Worm (Caenorhabditis elegans) whole organism, L4 larva: ENCODE data around the gene unc-6.

Source experiments
- D1046.2 ChIP-seq: fragments of 200-800 bp; sonication (Bioruptor generic); IDR thresholded peaks from 2 replicates; pipeline ENCODE4 v1.3.6; 2022; ENCODE audit warnings: missing genetic modification characterization, missing compliant biosample characterization
- F37D6.2 ChIP-seq: sonication (generic microtip); optimal IDR thresholded peaks from 2 replicates; lab custom pipeline; 2016; ENCODE audit warnings: mild to moderate bottlenecking, missing genetic modification characterization, missing compliant biosample characterization
- R02D3.7 ChIP-seq: fragments of 150-350 bp; sonication (generic microtip); optimal IDR thresholded peaks from 3 replicates; lab custom pipeline; 2014; ENCODE audit warnings: missing biosample characterization, missing genetic modification characterization
- Y48G9A.11 ChIP-seq: fragments of 200-800 bp; sonication (Bioruptor generic); IDR thresholded peaks from 2 replicates; pipeline ENCODE4 v1.3.6; 2022; ENCODE audit warnings: missing genetic modification reagents, missing genetic modification characterization, missing compliant biosample characterization
- ZK546.5 ChIP-seq, 2 experiments: sonication (generic microtip); optimal IDR thresholded peaks; 2 replicates each; lab custom pipeline; 2017; ENCODE audit warnings: missing biosample characterization in 2 of 2, missing genetic modification characterization in 2 of 2
- ama-1 ChIP-seq: fragments of 150-350 bp; optimal IDR thresholded peaks from 2 replicates; lab custom pipeline; 2014; ENCODE audit warnings: inconsistent platforms, mixed read lengths
- attf-4 ChIP-seq: sonication (generic microtip); optimal IDR thresholded peaks from 3 replicates; lab custom pipeline; 2017; ENCODE audit warnings: missing biosample characterization, missing genetic modification characterization
- ceh-20 ChIP-seq: fragments of 200-800 bp; sonication (Bioruptor generic); IDR thresholded peaks from 2 replicates; pipeline ENCODE4 v1.3.6; 2022; ENCODE audit warnings: missing genetic modification reagents, missing genetic modification characterization, missing compliant biosample characterization
- cey-2 ChIP-seq: sonication (generic microtip); optimal IDR thresholded peaks from 3 replicates; lab custom pipeline; 2017; ENCODE audit warnings: missing genetic modification characterization, mild to moderate bottlenecking, missing compliant biosample characterization, antibody characterized with exemption, borderline replicate concordance; ENCODE audit not compliant: insufficient read depth
- ctbp-1 ChIP-seq: fragments of 200-800 bp; sonication (Bioruptor generic); IDR thresholded peaks from 2 replicates; pipeline ENCODE4 v1.3.6; 2022; ENCODE audit warnings: missing genetic modification reagents, missing genetic modification characterization, missing compliant biosample characterization
- daf-12 ChIP-seq: fragments of 150-350 bp; optimal IDR thresholded peaks from 2 replicates; lab custom pipeline; 2014; ENCODE audit warnings: missing biosample characterization, missing genetic modification reagents, missing genetic modification characterization
- daf-16 ChIP-seq, 3 experiments: sonication (generic microtip); optimal IDR thresholded peaks; 2 replicates each; lab custom pipeline; 2016 to 2017; ENCODE audit warnings: missing genetic modification characterization in 3 of 3, missing genetic modification reagents in 3 of 3, mild to moderate bottlenecking in 2 of 3, missing compliant biosample characterization in 2 of 3, missing biosample characterization in 1 of 3, moderate library complexity in 1 of 3
- daf-8 ChIP-seq: fragments of 200-800 bp; sonication (Bioruptor generic); IDR thresholded peaks from 2 replicates; pipeline ENCODE4 v1.3.6; 2022; ENCODE audit warnings: missing genetic modification characterization, missing compliant biosample characterization
- dmd-6 ChIP-seq: fragments of 200-800 bp; sonication (Bioruptor generic); IDR thresholded peaks from 2 replicates; pipeline ENCODE4 v1.3.6; 2022; ENCODE audit warnings: missing genetic modification reagents, missing genetic modification characterization, missing compliant biosample characterization
- dmd-8 ChIP-seq: fragments of 200-800 bp; sonication (Bioruptor generic); IDR thresholded peaks from 2 replicates; pipeline ENCODE4 v1.3.6; 2022; ENCODE audit warnings: missing genetic modification characterization, missing compliant biosample characterization
- duxl-1 ChIP-seq: sonication (generic microtip); optimal IDR thresholded peaks from 2 replicates; lab custom pipeline; 2016; ENCODE audit warnings: mild to moderate bottlenecking, missing genetic modification characterization, moderate library complexity, missing compliant biosample characterization; ENCODE audit not compliant: poor library complexity
- dve-1 ChIP-seq: sonication (generic microtip); optimal IDR thresholded peaks from 2 replicates; lab custom pipeline; 2017; ENCODE audit warnings: antibody characterized with exemption, mild to moderate bottlenecking, missing genetic modification characterization, missing compliant biosample characterization; ENCODE audit not compliant: insufficient read depth
- fkh-10 ChIP-seq: fragments of 150-350 bp; optimal IDR thresholded peaks from 2 replicates; lab custom pipeline; 2014; ENCODE audit warnings: missing biosample characterization, missing genetic modification reagents, missing genetic modification characterization
- hlh-30 ChIP-seq: sonication (generic microtip); optimal IDR thresholded peaks from 2 replicates; lab custom pipeline; 2017; ENCODE audit warnings: antibody characterized with exemption, mild to moderate bottlenecking, missing genetic modification characterization, missing compliant biosample characterization; ENCODE audit not compliant: insufficient read depth
- lin-15B ChIP-seq: fragments of 150-350 bp; sonication (generic microtip); optimal IDR thresholded peaks from 3 replicates; lab custom pipeline; 2014; ENCODE audit warnings: missing biosample characterization, missing genetic modification characterization
- lin-29 ChIP-seq: fragments of 200-800 bp; sonication (Bioruptor generic); IDR thresholded peaks from 2 replicates; pipeline ENCODE4 v1.3.6; 2022; ENCODE audit warnings: missing genetic modification reagents, missing genetic modification characterization, missing compliant biosample characterization
- lir-3 ChIP-seq: sonication (generic microtip); optimal IDR thresholded peaks from 2 replicates; lab custom pipeline; 2016; ENCODE audit warnings: mild to moderate bottlenecking, missing genetic modification characterization, missing compliant biosample characterization
- mes-2 ChIP-seq: sonication (generic microtip); optimal IDR thresholded peaks from 2 replicates; lab custom pipeline; 2016; ENCODE audit warnings: missing genotype, mild to moderate bottlenecking, missing genetic modification characterization, missing compliant biosample characterization; ENCODE audit not compliant: poor library complexity, severe bottlenecking
- nhr-102 ChIP-seq: sonication (generic microtip); optimal IDR thresholded peaks from 2 replicates; lab custom pipeline; 2016; ENCODE audit warnings: mild to moderate bottlenecking, missing genetic modification characterization, moderate library complexity, missing compliant biosample characterization
- nhr-11 ChIP-seq: fragments of 150-350 bp; optimal IDR thresholded peaks from 2 replicates; lab custom pipeline; 2014; ENCODE audit warnings: missing biosample characterization, missing genetic modification characterization
- nhr-111 ChIP-seq: fragments of 200-800 bp; sonication (Bioruptor generic); optimal IDR thresholded peaks from 2 replicates; lab custom pipeline; 2018; ENCODE audit warnings: mild to moderate bottlenecking, missing genetic modification characterization, missing compliant biosample characterization
- nhr-25 ChIP-seq: sonication (generic microtip); optimal IDR thresholded peaks from 2 replicates; lab custom pipeline; 2017; ENCODE audit warnings: missing genetic modification characterization, mild to moderate bottlenecking, missing compliant biosample characterization, antibody characterized with exemption, moderate library complexity, borderline replicate concordance; ENCODE audit not compliant: insufficient read depth
- nhr-41 ChIP-seq: fragments of 200-800 bp; sonication (Bioruptor generic); IDR thresholded peaks from 2 replicates; pipeline ENCODE4 v1.3.6; 2022; ENCODE audit warnings: missing genetic modification reagents, missing genetic modification characterization, missing compliant biosample characterization
- nhr-48 ChIP-seq: sonication (generic microtip); optimal IDR thresholded peaks from 2 replicates; lab custom pipeline; 2016; ENCODE audit warnings: mild to moderate bottlenecking, missing genetic modification characterization, missing compliant biosample characterization
- set-16 ChIP-seq: fragments of 200-800 bp; sonication (Bioruptor generic); IDR thresholded peaks from 2 replicates; pipeline ENCODE4 v1.3.6; 2022; ENCODE audit warnings: missing genetic modification reagents, missing genetic modification characterization, missing compliant biosample characterization
- tag-97 ChIP-seq: fragments of 200-800 bp; sonication (Bioruptor generic); IDR thresholded peaks from 2 replicates; pipeline ENCODE4 v1.3.6; 2022; ENCODE audit warnings: missing genetic modification characterization, missing compliant biosample characterization
- unc-62 ChIP-seq, 3 experiments: fragments of 150-350 bp in 1 of 3; sonication (generic microtip); optimal IDR thresholded peaks in 2 of 3; peaks in 1 of 3; 1 replicate in 1 of 3; 2 replicates in 2 of 3; lab custom pipeline; 2014 to 2017; ENCODE audit warnings: missing biosample characterization in 3 of 3, missing genetic modification characterization in 3 of 3, missing genetic modification reagents in 3 of 3, missing genotype in 1 of 3
- vab-7 ChIP-seq: fragments of 200-800 bp; sonication (Bioruptor generic); IDR thresholded peaks from 2 replicates; pipeline ENCODE4 v1.3.6; 2022; ENCODE audit warnings: missing genetic modification reagents, missing genetic modification characterization, missing compliant biosample characterization
- zfp-3 ChIP-seq: fragments of 200-800 bp; sonication (Bioruptor generic); conservative IDR thresholded peaks from 2 replicates; pipeline ENCODE4 v1.3.6; 2022; ENCODE audit warnings: missing genetic modification reagents, missing genetic modification characterization, missing compliant biosample characterization
- zip-11 ChIP-seq: fragments of 200-800 bp; sonication (Bioruptor generic); IDR thresholded peaks from 2 replicates; pipeline ENCODE4 v1.3.6; 2022; ENCODE audit warnings: missing genetic modification characterization, missing compliant biosample characterization
- ztf-11 ChIP-seq: fragments of 150-350 bp; optimal IDR thresholded peaks from 2 replicates; lab custom pipeline; 2014; ENCODE audit warnings: missing biosample characterization, missing genetic modification characterization

Gene unc-6

DNA sequence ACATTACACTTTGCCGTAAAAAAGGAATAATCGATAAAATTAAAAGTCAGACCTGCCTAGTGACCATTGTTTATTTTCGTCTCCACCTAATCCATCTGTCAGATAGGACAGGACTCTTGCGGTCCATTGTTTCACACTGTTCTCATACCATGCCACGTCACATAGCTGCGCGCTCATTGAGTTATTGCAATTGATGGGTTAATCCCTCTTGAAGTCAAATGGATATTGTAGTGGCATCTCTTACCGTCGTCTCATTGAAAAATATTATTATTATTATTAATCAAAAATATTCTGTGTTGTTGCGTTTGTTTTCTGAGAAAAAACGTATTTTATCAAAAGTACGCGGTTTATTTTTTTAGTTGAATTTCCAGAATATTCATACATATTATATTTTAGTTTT is 1.3 kb upstream of the unc-6 start:
- TF ChIP-seq unc-62 (GFP tag; optimal IDR thresholded peaks at IDR 0.05 in 1 of 2; lab: Kevin White, UChicago) = peak in 1 of 2 experiments; percentile 63
- TF ChIP-seq unc-62 (tag; optimal IDR thresholded peaks at IDR 0.05; lab: Kevin White, UChicago) = no peak
- no peak for TF ChIP-seq mes-2 (tag; lab: Kevin White, UChicago)
- no peak for TF ChIP-seq R02D3.7 (tag; lab: Kevin White, UChicago)
- no peak for TF ChIP-seq ztf-11
- TF ChIP-seq nhr-41 (GFP tag; lab: Robert Waterston, UW) = no peak
- no peak for TF ChIP-seq duxl-1
- TF ChIP-seq nhr-102 (tag; lab: Kevin White, UChicago) = no peak
- no peak for TF ChIP-seq hlh-30 (tag; lab: Kevin White, UChicago)

DNA sequence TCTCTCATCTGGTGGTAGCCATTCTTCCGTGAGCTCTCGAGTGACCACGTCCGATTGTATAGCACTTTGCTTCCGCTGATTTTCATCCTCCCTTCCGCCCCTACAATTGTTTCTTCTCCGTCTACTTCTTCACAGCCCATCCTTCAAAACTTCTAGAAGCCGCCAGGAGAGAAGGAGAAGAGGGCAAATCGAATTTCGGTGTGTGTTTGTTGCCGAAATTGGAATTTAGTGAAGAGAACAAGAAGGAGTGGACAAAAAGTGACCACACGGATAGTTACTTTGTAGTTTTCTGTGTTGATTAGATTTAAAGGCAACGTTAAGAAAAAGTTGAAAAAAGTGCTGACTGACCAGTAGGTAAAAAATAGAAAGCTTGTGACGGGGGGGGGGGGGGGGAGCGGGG is 3.6 kb downstream of the unc-6 start:
- no peak for TF ChIP-seq zip-11 (GFP tag; lab: Robert Waterston, UW)
- TF ChIP-seq dve-1 (tag; lab: Kevin White, UChicago) = no peak
- no peak for TF ChIP-seq ama-1
- TF ChIP-seq ceh-20 (GFP tag; lab: Robert Waterston, UW) = no peak
- no peak for TF ChIP-seq ctbp-1 (GFP tag; lab: Robert Waterston, UW)
- TF ChIP-seq fkh-10 (GFP tag; lab: Kevin White, UChicago) = no peak
- no peak for TF ChIP-seq lin-29 (GFP tag; lab: Robert Waterston, UW)

ce11 chrX:6894104-6894503 is 4.6 kb downstream of the unc-6 start:
- no peak for TF ChIP-seq nhr-48 (tag; lab: Kevin White, UChicago)
- no peak for TF ChIP-seq F37D6.2 (tag; lab: Kevin White, UChicago)
- TF ChIP-seq Y48G9A.11 = no peak
- TF ChIP-seq dmd-8 (GFP tag; lab: Robert Waterston, UW) = no peak
- no peak for TF ChIP-seq ztf-11
- no peak for TF ChIP-seq ZK546.5 (tag; optimal IDR thresholded peaks at IDR 0.05; lab: Kevin White, UChicago)
- TF ChIP-seq tag-97 (GFP tag; lab: Robert Waterston, UW) = no peak
- no peak for TF ChIP-seq nhr-25 (tag; lab: Kevin White, UChicago)
- no peak for TF ChIP-seq set-16 (GFP tag; lab: Robert Waterston, UW)
- no peak for TF ChIP-seq lir-3 (tag; lab: Kevin White, UChicago)
- no peak for TF ChIP-seq daf-12 (tag; lab: Kevin White, UChicago)
- no peak for TF ChIP-seq cey-2 (tag; lab: Kevin White, UChicago)
- no peak for TF ChIP-seq dmd-6
- TF ChIP-seq D1046.2 (GFP tag; lab: Robert Waterston, UW) = no peak
- TF ChIP-seq attf-4 (tag; lab: Kevin White, UChicago) = no peak
- no peak for TF ChIP-seq vab-7
- no peak for TF ChIP-seq zfp-3 (GFP tag; lab: Robert Waterston, UW)
- TF ChIP-seq daf-16 (GFP tag; optimal IDR thresholded peaks at IDR 0.05; lab: Kevin White, UChicago) = peak in 1 of 2 experiments; percentile 36
- no peak for TF ChIP-seq daf-16 (tag; optimal IDR thresholded peaks at IDR 0.05; lab: Kevin White, UChicago)
- TF ChIP-seq nhr-111 = no peak
- peak; percentile 50 for TF ChIP-seq nhr-11
- peak in 1 of 2 experiments; percentile 82 for TF ChIP-seq unc-62 (GFP tag; optimal IDR thresholded peaks at IDR 0.05 in 1 of 2; lab: Kevin White, UChicago)
- no peak for TF ChIP-seq unc-62 (tag; optimal IDR thresholded peaks at IDR 0.05; lab: Kevin White, UChicago)

DNA sequence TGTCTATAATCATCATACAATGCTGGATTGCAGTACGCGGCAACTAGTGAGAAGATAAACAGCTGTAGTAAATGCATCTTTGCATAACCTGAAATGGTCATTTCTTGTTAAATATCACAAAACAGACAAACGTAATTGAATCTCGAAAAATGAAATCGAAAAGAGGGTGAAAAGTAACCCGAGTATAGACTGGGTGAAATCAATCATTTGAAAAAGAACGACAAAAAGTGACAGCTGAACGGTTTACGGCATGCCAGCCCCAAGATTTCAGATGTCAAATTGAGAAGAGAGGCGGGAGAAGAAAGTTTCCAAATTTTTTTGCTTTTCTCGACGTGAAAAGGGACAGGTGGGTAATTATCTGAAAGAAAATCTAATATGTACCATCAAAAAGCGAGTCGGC is 10.4 kb downstream of the unc-6 start, which contains the start of gene F14B8.4:
TSS of gene F14B8.4 (minus strand) at position 101 of the 400 bp plus-strand sequence.
- TF ChIP-seq attf-4 (tag; lab: Kevin White, UChicago) (no peak), lin-15B (no peak), unc-62 (GFP tag; optimal IDR thresholded peaks at IDR 0.05 in 1 of 2; lab: Kevin White, UChicago) (peak in 1 of 2 experiments; percentile 98), unc-62 (tag; optimal IDR thresholded peaks at IDR 0.05; lab: Kevin White, UChicago) (no peak), fkh-10 (GFP tag; lab: Kevin White, UChicago) (no peak), daf-8 (no peak)
